Worm (Caenorhabditis elegans): ENCODE results near the gene gid-8.

gid-8 gene

ce11 chrV:1447724-1448123 is 19.8 kb upstream of the gid-8 start, which contains the start of gene cnc-3:
Gene cnc-3 (plus strand): TSS chrV:1448004.
- TF ChIP-seq elt-4 (tag; optimal IDR thresholded peaks at IDR 0.05), result no peak

DNA sequence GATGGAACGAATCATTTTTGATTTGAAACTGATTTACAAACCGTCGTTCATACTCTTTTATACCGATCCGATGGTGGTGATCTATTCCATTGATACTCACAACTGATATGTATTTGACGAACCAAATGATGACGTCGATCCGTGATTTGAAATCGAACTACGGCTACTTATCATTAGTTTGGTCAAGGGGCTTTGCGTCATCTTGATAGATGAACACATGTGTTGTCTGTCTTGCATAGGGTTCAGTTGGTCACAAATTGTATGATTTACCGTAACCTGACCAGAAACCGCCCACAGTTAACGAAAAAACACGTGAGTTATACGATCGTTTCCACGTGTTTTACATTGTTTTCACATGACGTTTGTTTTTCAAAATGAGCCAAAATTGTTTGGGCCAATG is 17.4 kb upstream of the gid-8 start, which contains the start of gene cnc-2:
cnc-2 (minus strand) TSS at position 24 of the 400 bp plus-strand sequence.
- TF ChIP-seq ahr-1 (tag; optimal IDR thresholded peaks at IDR 0.05) (no peak), dmd-4 (tag; optimal IDR thresholded peaks at IDR 0.05; ENCODE audit: borderline replicate concordance) (no peak), ceh-9 (tag; optimal IDR thresholded peaks at IDR 0.05) (no peak), unc-86 (tag; optimal IDR thresholded peaks at IDR 0.05) (no peak), nfya-1 (tag; optimal IDR thresholded peaks at IDR 0.05) (no peak), ceh-19 (GFP tag; optimal IDR thresholded peaks at IDR 0.05) (no peak), elt-2 (tag; optimal IDR thresholded peaks at IDR 0.05) (no peak), gmeb-2 (tag; optimal IDR thresholded peaks at IDR 0.05) (no peak), hlh-30 (tag; optimal IDR thresholded peaks at IDR 0.05; ENCODE audit: insufficient read depth) (no peak), C38D4.7 (GFP tag; optimal IDR thresholded peaks at IDR 0.05) (no peak), tbx-2 (tag; optimal IDR thresholded peaks at IDR 0.05) (no peak), sox-2 (GFP tag; IDR thresholded peaks at IDR 0.05) (no peak), pax-1 (tag; optimal IDR thresholded peaks at IDR 0.05) (no peak), odd-2 (tag; optimal IDR thresholded peaks at IDR 0.05) (no peak)

DNA sequence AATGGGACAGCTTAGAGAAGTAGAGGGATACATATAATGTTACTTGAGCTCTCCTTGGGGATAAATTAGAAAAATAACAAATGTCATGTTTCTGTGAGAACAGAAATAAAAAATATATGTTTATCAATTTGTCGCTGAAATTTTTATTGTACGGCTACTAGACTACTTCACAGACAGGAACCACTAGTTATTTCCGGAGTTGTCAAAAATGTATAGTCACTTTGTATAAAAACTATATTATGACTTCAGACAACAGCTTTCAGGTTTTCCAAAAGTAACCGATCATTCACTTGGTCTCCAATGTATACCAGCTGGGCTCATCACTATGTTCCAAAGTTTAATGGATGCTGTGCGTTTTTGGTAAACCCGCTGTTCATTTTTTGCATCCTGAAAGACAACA is 16.2 kb upstream of the gid-8 start, which contains the start of gene srj-23:
srj-23 (plus strand) TSS at position 301 of the 400 bp plus-strand sequence.
- TF ChIP-seq T23F11.4 (GFP tag; optimal IDR thresholded peaks at IDR 0.05), result no peak
- TF ChIP-seq tbx-2 (tag; optimal IDR thresholded peaks at IDR 0.05), result no peak
- TF ChIP-seq rnt-1 (tag; optimal IDR thresholded peaks at IDR 0.05), result no peak
- no peak for TF ChIP-seq Y22D7AL.16 (tag; optimal IDR thresholded peaks at IDR 0.05)
- TF ChIP-seq tbx-7 (tag; optimal IDR thresholded peaks at IDR 0.05), result no peak
- no peak for TF ChIP-seq unc-55 (GFP tag; optimal IDR thresholded peaks at IDR 0.05)
- no peak for TF ChIP-seq pag-3 (tag; optimal IDR thresholded peaks at IDR 0.05; ENCODE audit: borderline replicate concordance)
- TF ChIP-seq zip-5 (tag; optimal IDR thresholded peaks at IDR 0.05), result no peak
- no peak for TF ChIP-seq lin-11 (tag; optimal IDR thresholded peaks at IDR 0.05)
- TF ChIP-seq K02D7.2 (tag; optimal IDR thresholded peaks at IDR 0.05), result no peak
- no peak for TF ChIP-seq K09A11.1 (tag; optimal IDR thresholded peaks at IDR 0.05; ENCODE audit: insufficient read depth)
- no peak for TF ChIP-seq ceh-24 (tag; optimal IDR thresholded peaks at IDR 0.05)
- no peak for TF ChIP-seq ceh-2 (tag; optimal IDR thresholded peaks at IDR 0.05)
- no peak for TF ChIP-seq dve-1 (tag; optimal IDR thresholded peaks at IDR 0.05)
- no peak for TF ChIP-seq fkh-6 (tag; optimal IDR thresholded peaks at IDR 0.05)
- no peak for TF ChIP-seq ztf-16 (tag; optimal IDR thresholded peaks at IDR 0.05)
- no peak for TF ChIP-seq fkh-10 (GFP tag; optimal IDR thresholded peaks at IDR 0.05)
- TF ChIP-seq pha-2 (tag; optimal IDR thresholded peaks at IDR 0.05), result no peak

DNA sequence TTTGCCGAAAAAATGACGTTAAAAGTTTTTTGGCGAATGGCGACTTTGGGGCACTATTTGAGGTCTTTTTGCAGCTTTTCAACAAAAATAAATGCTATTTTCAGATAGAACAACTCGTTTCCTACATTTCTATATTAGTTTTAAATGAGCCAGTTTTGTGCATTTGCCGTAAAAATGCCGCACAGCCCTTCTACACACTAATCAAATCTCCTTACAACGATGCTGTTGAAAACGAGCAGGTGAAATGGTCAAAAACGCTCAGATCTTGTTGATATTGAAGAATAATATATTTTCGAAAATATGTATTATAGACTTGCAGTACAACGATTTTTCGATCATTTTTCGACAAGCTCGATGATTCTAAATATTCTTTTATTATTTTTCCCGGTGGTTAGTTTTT is 12.8 kb upstream of the gid-8 start, which contains the start of gene chil-14:
chil-14 (plus strand) TSS at position 301 of the 400 bp plus-strand sequence.
- no peak for TF ChIP-seq unc-3 (GFP tag; conservative IDR thresholded peaks at IDR 0.05)
- no peak for TF ChIP-seq unc-3 (tag; optimal IDR thresholded peaks at IDR 0.05)
- no peak for TF ChIP-seq C08G9.2 (tag; optimal IDR thresholded peaks at IDR 0.05)
- TF ChIP-seq syd-9 (tag; optimal IDR thresholded peaks at IDR 0.05), result no peak
- no peak for TF ChIP-seq C38D4.7 (GFP tag; optimal IDR thresholded peaks at IDR 0.05)
- no peak for TF ChIP-seq nhr-11 (tag; optimal IDR thresholded peaks at IDR 0.05)
- TF ChIP-seq K09A11.1 (tag; optimal IDR thresholded peaks at IDR 0.05; ENCODE audit: insufficient read depth), result no peak
- TF ChIP-seq Y22D7AL.16 (tag; optimal IDR thresholded peaks at IDR 0.05), result no peak
- TF ChIP-seq fkh-10 (GFP tag; optimal IDR thresholded peaks at IDR 0.05), result no peak
- TF ChIP-seq madf-2 (tag; optimal IDR thresholded peaks at IDR 0.05), result no peak
- TF ChIP-seq lim-6 (tag; optimal IDR thresholded peaks at IDR 0.05), result no peak
- no peak for TF ChIP-seq npax-4 (tag; optimal IDR thresholded peaks at IDR 0.05)
- TF ChIP-seq unc-42 (tag; optimal IDR thresholded peaks at IDR 0.05), result no peak
- no peak for TF ChIP-seq ceh-22 (tag; optimal IDR thresholded peaks at IDR 0.05)
- TF ChIP-seq fax-1 (tag; optimal IDR thresholded peaks at IDR 0.05), result no peak
- no peak for TF ChIP-seq T23F11.4 (GFP tag; optimal IDR thresholded peaks at IDR 0.05)
- no peak for TF ChIP-seq elt-4 (tag; optimal IDR thresholded peaks at IDR 0.05)
- TF ChIP-seq unc-86 (tag; optimal IDR thresholded peaks at IDR 0.05), result no peak
- no peak for TF ChIP-seq lin-11 (tag; optimal IDR thresholded peaks at IDR 0.05)
